Fruit fly (Drosophila melanogaster) whole organism: ENCODE data around the gene oaf.

ENCODE experiments used
- CG8478 ChIP-seq: fragments of >200 bp; optimal IDR thresholded peaks from 2 replicates; lab custom pipeline; 2018; ENCODE audit warnings: inconsistent platforms
- Dll ChIP-seq: fragments of >200 bp; optimal IDR thresholded peaks from 2 replicates; lab custom pipeline; 2017
- EcR ChIP-seq, 2 experiments: fragments of >200 bp; optimal IDR thresholded peaks; 2 replicates each; lab custom pipeline; 2017; ENCODE audit warnings: missing biosample characterization in 2 of 2, missing genetic modification characterization in 2 of 2, missing genetic modification reagents in 2 of 2
- pan ChIP-seq: fragments of >200 bp; optimal IDR thresholded peaks from 2 replicates; lab custom pipeline; 2017
- psq ChIP-seq: fragments of >200 bp; optimal IDR thresholded peaks from 2 replicates; lab custom pipeline; 2017
- usp ChIP-seq: fragments of >200 bp; optimal IDR thresholded peaks from 2 replicates; lab custom pipeline; 2017; ENCODE audit warnings: missing biosample characterization, missing genetic modification characterization, mixed read lengths

- no peak for TF ChIP-seq usp (GFP tag; lab: Kevin White, UChicago)
- no peak for TF ChIP-seq EcR (GFP tag; optimal IDR thresholded peaks at IDR 0.05; lab: Kevin White, UChicago)
- no peak for TF ChIP-seq pan (lab: Kevin White, UChicago)
- no peak for TF ChIP-seq CG8478 (lab: Kevin White, UChicago)
- TF ChIP-seq psq (lab: Kevin White, UChicago): no peak
- TF ChIP-seq Dll (lab: Kevin White, UChicago): no peak
These were observed 9.1 kb downstream of the oaf start for dm6 chr2L:2501823-2502222.
